Worm (Caenorhabditis elegans) whole organism, midembryonic: Measurements from ENCODE around the gene srz-95.
"Not testable (repeated sequence)": the region's sequence is repeated elsewhere in the genome, so short reads cannot be mapped to it uniquely, and the experiment has no call there.

Experiments
- flt-1 ChIP-seq: fragments of 200-800 bp; sonication (Bioruptor generic); IDR thresholded peaks from 2 replicates; pipeline ENCODE4 v1.3.6; 2022; ENCODE audit warnings: missing genetic modification characterization, missing compliant biosample characterization
- ref-1 ChIP-seq: fragments of 200-800 bp; sonication (Bioruptor generic); conservative IDR thresholded peaks from 2 replicates; pipeline ENCODE4 v1.3.6; 2022; ENCODE audit warnings: missing genetic modification reagents, missing genetic modification characterization, missing compliant biosample characterization
- ztf-29 ChIP-seq: fragments of 200-800 bp; sonication (Bioruptor generic); IDR thresholded peaks from 2 replicates; pipeline ENCODE4 v1.3.6; 2022; ENCODE audit warnings: missing genetic modification reagents, missing genetic modification characterization, missing compliant biosample characterization

- not testable (repeated sequence) for TF ChIP-seq flt-1; ref-1 (GFP tag; lab: Robert Waterston, UW); ztf-29 (GFP tag; lab: Robert Waterston, UW)
Measured at ce11 chrV:16949609-16950008, 42.2 kb upstream of the srz-95 start, which contains the start of gene fbxa-111.
